Fruit fly (Drosophila melanogaster) whole organism, adult: ENCODE results near the gene Acer.

Source experiments
- CG11617 ChIP-seq: fragments of 200-800 bp; sonication (Bioruptor generic); optimal IDR thresholded peaks from 2 replicates; lab custom pipeline; 2017; ENCODE audit warnings: mild to moderate bottlenecking, missing biosample characterization, missing genetic modification reagents, missing genetic modification characterization
- CG12768 ChIP-seq: fragments of 200-800 bp; sonication (Bioruptor generic); optimal IDR thresholded peaks from 2 replicates; lab custom pipeline; 2017; ENCODE audit warnings: missing biosample characterization, missing genetic modification characterization, mild to moderate bottlenecking, moderate library complexity, missing genetic modification reagents
- CG14711 ChIP-seq: fragments of 200-800 bp; sonication (Bioruptor generic); optimal IDR thresholded peaks from 2 replicates; lab custom pipeline; 2018; ENCODE audit warnings: missing biosample characterization, mild to moderate bottlenecking, missing genetic modification characterization, moderate library complexity
- CG1620 ChIP-seq: fragments of 200-800 bp; sonication (Bioruptor generic); optimal IDR thresholded peaks from 2 replicates; lab custom pipeline; 2016; ENCODE audit warnings: missing biosample characterization, missing genetic modification characterization
- CG33017 ChIP-seq: fragments of 200-800 bp; sonication (Bioruptor generic); optimal IDR thresholded peaks from 2 replicates; lab custom pipeline; 2018; ENCODE audit warnings: missing biosample characterization, mild to moderate bottlenecking, missing genetic modification characterization, moderate library complexity
- CG5204 ChIP-seq: fragments of 200-800 bp; sonication (Bioruptor generic); optimal IDR thresholded peaks from 2 replicates; lab custom pipeline; 2016; ENCODE audit warnings: missing biosample characterization, missing genetic modification characterization
- CG7045 ChIP-seq: fragments of 200-800 bp; sonication (Bioruptor generic); optimal IDR thresholded peaks from 2 replicates; lab custom pipeline; 2017; ENCODE audit warnings: missing biosample characterization, mild to moderate bottlenecking, missing genetic modification characterization
- CG7101 ChIP-seq: fragments of 200-800 bp; sonication (Bioruptor generic); optimal IDR thresholded peaks from 2 replicates; lab custom pipeline; 2018; ENCODE audit warnings: missing biosample characterization, mild to moderate bottlenecking, missing genetic modification characterization, moderate library complexity
- Clk ChIP-seq: fragments of 200-800 bp; sonication (Bioruptor generic); optimal IDR thresholded peaks from 2 replicates; lab custom pipeline; 2017; ENCODE audit warnings: missing biosample characterization, missing genetic modification characterization
- Hr96 ChIP-seq: fragments of 200-800 bp; sonication (Bioruptor generic); optimal IDR thresholded peaks from 2 replicates; lab custom pipeline; 2016; ENCODE audit warnings: missing biosample characterization, missing genetic modification characterization
- Mnt ChIP-seq: fragments of 200-800 bp; sonication (Bioruptor generic); optimal IDR thresholded peaks from 2 replicates; lab custom pipeline; 2016; ENCODE audit warnings: missing biosample characterization, mild to moderate bottlenecking, missing genetic modification characterization
- bab1 ChIP-seq: fragments of 200-800 bp; sonication (Bioruptor generic); optimal IDR thresholded peaks from 3 replicates; lab custom pipeline; 2019; ENCODE audit warnings: missing biosample characterization, mild to moderate bottlenecking, missing genetic modification characterization, moderate library complexity
- cic ChIP-seq: fragments of 200-800 bp; sonication (Bioruptor generic); optimal IDR thresholded peaks from 2 replicates; lab custom pipeline; 2017; ENCODE audit warnings: missing biosample characterization, mild to moderate bottlenecking, missing genetic modification characterization, moderate library complexity
- cnc ChIP-seq, 2 experiments: fragments of >200 bp; optimal IDR thresholded peaks; 2 replicates each; lab custom pipeline; 2017
- kay ChIP-seq: fragments of 200-800 bp; sonication (Bioruptor generic); peaks from one replicate; lab custom pipeline; 2016; ENCODE audit warnings: missing biosample characterization, missing genetic modification characterization, borderline replicate concordance
- pad ChIP-seq: fragments of 200-800 bp; sonication (Bioruptor generic); optimal IDR thresholded peaks from 3 replicates; lab custom pipeline; 2017; ENCODE audit warnings: missing biosample characterization, missing genetic modification characterization, mild to moderate bottlenecking, moderate library complexity, missing genetic modification reagents
- tj ChIP-seq: fragments of 200-800 bp; sonication (Bioruptor generic); optimal IDR thresholded peaks from 3 replicates; lab custom pipeline; 2017; ENCODE audit warnings: missing biosample characterization, mild to moderate bottlenecking, missing genetic modification characterization, moderate library complexity
- toe ChIP-seq: fragments of 200-800 bp; sonication (Bioruptor generic); optimal IDR thresholded peaks from 2 replicates; lab custom pipeline; 2016; ENCODE audit warnings: missing biosample characterization, missing genetic modification characterization

Gene Acer

dm6 chr2L:8556207-8556606 is 34.5 kb downstream of the Acer start:
- no peak for TF ChIP-seq CG5204 (GFP tag; lab: Kevin White, UChicago)
- TF ChIP-seq CG1620 (GFP tag; lab: Kevin White, UChicago): no peak
- TF ChIP-seq cnc (optimal IDR thresholded peaks at IDR 0.05; lab: Kevin White, UChicago): no peak
- TF ChIP-seq kay (GFP tag; lab: Kevin White, UChicago): no peak
- TF ChIP-seq CG14711 (tag; lab: Kevin White, UChicago): no peak
- no peak for TF ChIP-seq Clk (GFP tag; lab: Kevin White, UChicago)
- TF ChIP-seq CG12768 (GFP tag; lab: Kevin White, UChicago): no peak

dm6 chr2L:8570408-8571072 is 48.8 kb downstream of the Acer start:
- TF ChIP-seq CG1620 (GFP tag; lab: Kevin White, UChicago) (no peak), CG7045 (GFP tag; lab: Kevin White, UChicago) (peak; percentile 39), pad (peak; percentile 14), kay (GFP tag; lab: Kevin White, UChicago) (peak; percentile 85), toe (GFP tag; lab: Kevin White, UChicago) (no peak), CG12768 (GFP tag; lab: Kevin White, UChicago) (peak; percentile 38), cic (GFP tag; lab: Kevin White, UChicago) (peak; percentile 44), CG7101 (tag; lab: Kevin White, UChicago) (peak; percentile 41)

dm6 chr2L:8572900-8573299 is 51.2 kb downstream of the Acer start:
- TF ChIP-seq CG7045 (GFP tag; lab: Kevin White, UChicago) (no peak), CG14711 (tag; lab: Kevin White, UChicago) (no peak), CG7101 (tag; lab: Kevin White, UChicago) (no peak), CG33017 (tag; lab: Kevin White, UChicago) (no peak), bab1 (GFP tag; lab: Kevin White, UChicago) (no peak), pad (no peak), Mnt (GFP tag; lab: Kevin White, UChicago) (no peak), CG1620 (GFP tag; lab: Kevin White, UChicago) (no peak), toe (GFP tag; lab: Kevin White, UChicago) (no peak), kay (GFP tag; lab: Kevin White, UChicago) (no peak), tj (GFP tag; lab: Kevin White, UChicago) (no peak), cic (GFP tag; lab: Kevin White, UChicago) (no peak), CG12768 (GFP tag; lab: Kevin White, UChicago) (no peak), Hr96 (GFP tag; lab: Kevin White, UChicago) (no peak), cnc (optimal IDR thresholded peaks at IDR 0.05; lab: Kevin White, UChicago) (no peak), CG11617 (GFP tag; lab: Kevin White, UChicago) (no peak)

DNA sequence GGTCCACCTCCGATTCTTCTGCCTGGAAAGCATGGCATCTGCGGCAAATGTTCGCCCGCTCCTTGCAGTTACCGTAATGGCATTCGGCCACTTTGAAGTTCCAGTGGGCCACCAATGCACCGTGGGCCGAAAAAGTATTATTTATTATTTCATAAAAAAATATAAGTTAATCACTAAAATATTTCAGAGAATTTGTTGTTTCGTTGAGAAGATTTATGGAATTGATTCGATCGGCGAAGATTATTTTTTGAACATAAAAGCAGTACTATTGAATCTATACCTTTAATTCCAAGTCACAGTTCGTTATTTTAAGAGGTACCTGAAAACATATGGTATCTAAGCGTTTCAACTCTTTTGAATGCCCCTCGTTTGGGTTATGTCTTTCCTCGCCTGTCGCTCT is 52.5 kb downstream of the Acer start:
- TF ChIP-seq CG1620 (GFP tag; lab: Kevin White, UChicago): no peak
- TF ChIP-seq bab1 (GFP tag; lab: Kevin White, UChicago): no peak
- TF ChIP-seq CG14711 (tag; lab: Kevin White, UChicago): no peak
- TF ChIP-seq CG12768 (GFP tag; lab: Kevin White, UChicago): no peak
- TF ChIP-seq CG11617 (GFP tag; lab: Kevin White, UChicago): no peak
- TF ChIP-seq CG5204 (GFP tag; lab: Kevin White, UChicago): no peak
- TF ChIP-seq CG33017 (tag; lab: Kevin White, UChicago): no peak
- TF ChIP-seq Mnt (GFP tag; lab: Kevin White, UChicago): no peak
- no peak for TF ChIP-seq kay (GFP tag; lab: Kevin White, UChicago)
- no peak for TF ChIP-seq toe (GFP tag; lab: Kevin White, UChicago)
- no peak for TF ChIP-seq Clk (GFP tag; lab: Kevin White, UChicago)
- no peak for TF ChIP-seq cic (GFP tag; lab: Kevin White, UChicago)

dm6 chr2L:8574947-8575346 is 53.2 kb downstream of the Acer start:
- TF ChIP-seq CG33017 (tag; lab: Kevin White, UChicago): peak; percentile 43
- TF ChIP-seq CG5204 (GFP tag; lab: Kevin White, UChicago): peak; percentile 7
- peak; percentile 24 for TF ChIP-seq CG7045 (GFP tag; lab: Kevin White, UChicago)
- peak; percentile 64 for TF ChIP-seq CG14711 (tag; lab: Kevin White, UChicago)
- peak; percentile 54 for TF ChIP-seq CG7101 (tag; lab: Kevin White, UChicago)
- TF ChIP-seq cnc (optimal IDR thresholded peaks at IDR 0.05; lab: Kevin White, UChicago): no peak
- peak; percentile 48 for TF ChIP-seq bab1 (GFP tag; lab: Kevin White, UChicago)
- TF ChIP-seq CG11617 (GFP tag; lab: Kevin White, UChicago): peak; percentile 20
- TF ChIP-seq pad: peak; percentile 14
- no peak for TF ChIP-seq cic (GFP tag; lab: Kevin White, UChicago)
- no peak for TF ChIP-seq toe (GFP tag; lab: Kevin White, UChicago)
- peak; percentile 66 for TF ChIP-seq tj (GFP tag; lab: Kevin White, UChicago)
